Worm (Caenorhabditis elegans): Measurements from ENCODE around the gene Y73F8A.26.
"Not testable (repeated sequence)": the region's sequence is repeated elsewhere in the genome, so short reads cannot be mapped to it uniquely, and the experiment has no call there.

Gene Y73F8A.26

DNA sequence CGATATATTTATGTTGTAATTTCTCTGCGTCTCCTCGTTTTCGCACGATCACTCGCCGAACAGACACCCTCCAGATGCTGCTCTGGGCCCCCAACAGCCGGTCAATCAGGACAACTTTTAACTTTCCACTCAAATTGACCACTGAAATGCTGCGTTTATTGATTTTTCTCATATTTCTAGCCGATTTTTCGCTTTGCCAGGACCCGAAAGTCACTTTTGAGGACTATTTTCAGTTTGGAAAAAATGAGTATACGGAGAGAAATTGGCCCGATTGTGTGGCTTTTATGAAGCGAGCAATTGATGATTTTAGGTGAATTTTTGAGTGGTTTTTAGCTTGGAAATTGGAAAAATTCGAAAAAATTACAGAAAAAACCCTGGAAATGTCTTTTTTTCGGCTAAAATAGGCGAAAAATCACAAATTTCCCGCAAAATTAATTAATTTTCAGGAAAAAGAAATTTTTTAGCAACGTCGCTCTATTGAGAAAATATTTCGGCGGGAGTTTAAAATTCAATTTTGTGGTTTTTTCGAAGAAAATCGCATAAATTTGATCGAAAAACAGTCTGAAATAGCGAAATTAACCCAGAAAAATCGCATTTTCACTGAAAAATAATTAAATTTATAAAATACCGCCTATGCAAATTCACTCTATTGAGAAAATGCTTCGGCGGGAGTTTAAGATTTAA is at the start of gene Y73F8A.26:
Gene Y73F8A.26, plus strand, starts transcription at position 73 of the 684 bp plus-strand sequence.
- TF ChIP-seq him-1 (tag; optimal IDR thresholded peaks at IDR 0.05) (no peak), W03F9.2 (tag; optimal IDR thresholded peaks at IDR 0.05) (no peak), dao-5 (tag; optimal IDR thresholded peaks at IDR 0.05) (no peak)

DNA sequence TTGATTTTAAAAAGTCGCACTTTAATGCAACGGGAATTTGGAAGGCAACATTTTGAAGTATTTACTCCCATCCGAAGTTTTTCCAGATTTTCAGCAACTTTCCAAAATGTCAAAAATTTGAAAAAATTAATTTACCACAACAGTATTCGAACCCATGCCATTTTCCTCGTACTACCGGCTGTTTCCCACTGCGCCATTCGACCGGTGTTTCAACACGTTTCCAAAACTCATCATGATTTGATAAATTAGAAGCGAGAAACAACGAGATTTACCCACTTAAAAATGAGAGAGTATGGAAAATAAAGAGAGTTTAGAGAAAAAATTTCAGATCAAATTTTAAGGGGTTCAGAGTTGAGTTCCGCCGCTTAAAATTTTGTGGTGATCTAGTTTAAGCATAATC is 39.7 kb upstream of the Y73F8A.26 start:
- TF ChIP-seq W03F9.2 (tag; optimal IDR thresholded peaks at IDR 0.05) = no peak
- TF ChIP-seq him-1 (tag; optimal IDR thresholded peaks at IDR 0.05) = no peak
- no peak for TF ChIP-seq dao-5 (tag; optimal IDR thresholded peaks at IDR 0.05)

DNA sequence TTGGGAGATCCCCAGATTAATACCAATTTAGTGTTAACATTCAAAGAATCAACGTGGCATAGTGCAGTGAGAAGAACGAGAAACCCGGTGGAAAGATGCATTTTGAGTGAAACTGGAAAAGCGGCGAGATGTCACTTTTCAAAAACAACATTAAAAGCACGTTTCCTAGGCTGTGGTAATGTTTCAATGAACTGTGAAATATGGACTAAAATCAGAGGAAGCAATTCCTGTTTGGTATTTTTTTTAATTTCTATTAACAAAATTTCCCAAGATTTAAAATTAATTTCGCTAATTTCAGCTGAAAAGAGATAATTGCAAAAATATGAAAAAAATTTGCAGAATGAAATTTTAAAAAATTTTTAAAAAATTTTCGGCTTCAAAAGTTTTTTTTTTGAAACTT is 32.2 kb upstream of the Y73F8A.26 start, which contains the start of gene Y73F8A.22:
Gene Y73F8A.22, minus strand, starts transcription at position 101 of the 400 bp plus-strand sequence.
- TF ChIP-seq dao-5 (tag; optimal IDR thresholded peaks at IDR 0.05) (no peak), W03F9.2 (tag; optimal IDR thresholded peaks at IDR 0.05) (no peak), him-1 (tag; optimal IDR thresholded peaks at IDR 0.05) (no peak)

DNA sequence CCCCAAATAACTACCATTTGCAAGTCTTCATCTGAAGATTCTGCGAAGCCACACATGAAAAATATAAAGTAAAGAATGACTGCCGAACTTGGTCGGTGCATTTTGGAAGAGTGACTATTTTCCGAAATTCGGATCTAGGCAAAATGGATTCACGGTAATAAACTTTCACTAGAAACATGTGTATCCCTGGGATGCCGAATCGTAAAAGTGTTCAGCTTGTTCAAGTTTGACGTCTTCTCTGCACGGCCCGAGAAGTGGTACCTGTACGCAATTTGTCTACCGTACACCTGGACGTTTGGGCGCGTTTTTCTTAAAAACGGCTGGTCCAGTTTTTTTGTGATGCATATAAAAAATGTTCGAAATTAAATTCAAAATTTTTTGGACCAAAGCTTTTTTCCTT is 29.0 kb upstream of the Y73F8A.26 start, which contains the start of gene Y73F8A.23:
Gene Y73F8A.23, minus strand, starts transcription at position 101 of the 400 bp plus-strand sequence.
- TF ChIP-seq him-1 (tag; optimal IDR thresholded peaks at IDR 0.05) = no peak
- TF ChIP-seq dao-5 (tag; optimal IDR thresholded peaks at IDR 0.05) = no peak
- TF ChIP-seq W03F9.2 (tag; optimal IDR thresholded peaks at IDR 0.05) = no peak

DNA sequence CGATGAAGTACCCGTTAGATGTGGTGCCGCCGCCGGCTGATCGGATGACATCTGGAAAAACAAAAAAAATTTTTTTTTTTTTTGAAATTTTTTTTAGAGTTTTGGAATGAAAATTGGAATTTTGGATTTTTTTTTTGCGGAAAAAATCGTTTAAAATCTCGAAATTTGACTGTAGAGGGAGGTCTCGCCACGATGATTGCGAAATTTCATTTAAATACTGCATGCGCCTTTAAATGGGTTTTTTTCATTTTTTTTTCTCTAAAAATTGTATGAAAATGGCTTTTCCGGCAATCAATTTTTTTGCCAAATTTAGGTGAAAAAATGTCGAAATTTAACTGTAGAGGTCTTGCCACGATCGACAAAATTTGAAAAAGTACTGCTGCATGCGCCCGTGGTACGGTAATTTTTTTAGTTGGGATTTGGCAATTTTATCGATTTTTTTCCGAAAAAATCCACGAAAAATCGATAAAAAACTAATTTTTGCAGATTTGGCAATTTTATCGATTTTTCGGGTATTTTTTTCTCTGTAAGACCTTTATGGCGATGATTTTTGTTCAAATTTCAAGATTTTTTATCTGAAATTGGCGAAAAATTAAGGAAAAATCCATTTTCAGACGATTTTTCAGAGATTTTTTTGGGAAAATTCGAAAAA is 20.2 kb upstream of the Y73F8A.26 start, which contains the start of gene gtf-2H4:
Gene gtf-2H4, minus strand, starts transcription at position 51 of the 652 bp plus-strand sequence.
- no peak for TF ChIP-seq dao-5 (tag; optimal IDR thresholded peaks at IDR 0.05)
- no peak for TF ChIP-seq W03F9.2 (tag; optimal IDR thresholded peaks at IDR 0.05)
- TF ChIP-seq him-1 (tag; optimal IDR thresholded peaks at IDR 0.05) = no peak

DNA sequence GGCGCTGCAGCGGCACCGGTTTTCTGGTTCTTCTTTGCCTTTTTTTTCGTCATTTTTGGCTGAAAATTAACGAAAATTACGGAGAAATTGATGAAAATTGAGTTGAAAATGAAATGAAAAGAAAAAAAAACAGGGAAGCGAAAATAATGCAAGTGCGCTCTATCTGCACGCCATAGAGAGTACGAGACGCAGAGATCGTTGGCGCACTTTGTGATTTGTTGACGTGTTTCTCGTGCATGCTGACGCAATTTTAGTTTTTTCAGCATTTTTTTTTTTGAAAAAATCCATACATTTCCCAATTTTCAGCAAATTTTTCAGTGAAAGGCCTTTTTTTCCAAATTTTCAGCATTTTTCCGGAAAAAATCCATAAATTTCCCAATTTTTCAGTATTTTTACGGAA is 2.0 kb upstream of the Y73F8A.26 start, which contains the start of gene ntl-11:
Gene ntl-11, minus strand, starts transcription at position 66 of the 400 bp plus-strand sequence.
- TF ChIP-seq dao-5 (tag; optimal IDR thresholded peaks at IDR 0.05) = no peak
- peak; percentile 62 for TF ChIP-seq him-1 (tag; optimal IDR thresholded peaks at IDR 0.05)
- TF ChIP-seq W03F9.2 (tag; optimal IDR thresholded peaks at IDR 0.05) = peak; percentile 97

DNA sequence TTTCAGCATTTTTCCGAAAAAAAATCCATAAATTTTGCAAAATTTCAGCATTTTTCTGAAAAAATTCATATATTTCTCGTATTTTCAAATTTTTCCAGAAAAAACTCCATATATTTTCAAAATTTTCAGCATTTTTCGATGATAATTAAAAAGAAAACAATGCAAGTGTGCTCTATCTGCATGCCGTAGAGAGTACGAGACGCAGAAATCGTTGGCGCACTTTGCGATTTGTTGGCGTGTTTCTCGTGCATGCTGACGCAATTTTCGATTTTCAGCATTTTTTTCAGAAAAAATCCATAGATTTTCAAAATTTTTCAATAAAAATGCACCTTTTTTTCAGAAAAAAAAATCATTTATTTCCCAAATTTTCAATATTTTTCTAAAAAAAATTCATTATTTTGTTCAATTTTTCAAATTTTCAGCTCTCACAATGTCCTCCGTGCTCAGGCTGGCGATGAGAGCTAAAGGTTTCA is 1.0 kb upstream of the Y73F8A.26 start, which contains the start of gene Y73F8A.27:
Gene Y73F8A.27, plus strand, starts transcription at position 423 of the 473 bp plus-strand sequence.
- TF ChIP-seq him-1 (tag; optimal IDR thresholded peaks at IDR 0.05) = peak; percentile 49
- TF ChIP-seq dao-5 (tag; optimal IDR thresholded peaks at IDR 0.05) = no peak
- TF ChIP-seq W03F9.2 (tag; optimal IDR thresholded peaks at IDR 0.05) = peak; percentile 94

DNA sequence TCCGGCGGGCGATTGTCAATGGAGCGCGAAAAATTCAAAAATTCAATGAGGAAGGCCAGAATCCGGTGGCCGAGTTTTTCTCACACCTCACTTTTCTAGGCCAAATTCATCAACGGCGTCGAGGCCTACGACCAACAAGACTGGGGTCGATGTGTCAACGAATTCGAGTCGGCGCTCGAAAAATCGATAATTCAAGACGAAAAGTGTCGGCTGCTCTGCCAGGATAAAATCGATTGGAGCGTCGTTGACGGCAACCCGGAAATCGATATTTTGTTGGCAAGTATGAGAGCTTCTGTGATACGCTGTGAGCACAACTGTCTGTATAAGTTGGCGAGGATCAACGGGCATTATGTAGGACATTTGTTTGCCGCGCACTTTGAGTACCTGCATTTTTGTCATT is 2.4 kb downstream of the Y73F8A.26 start:
- TF ChIP-seq him-1 (tag; optimal IDR thresholded peaks at IDR 0.05) (no peak), W03F9.2 (tag; optimal IDR thresholded peaks at IDR 0.05) (no peak), dao-5 (tag; optimal IDR thresholded peaks at IDR 0.05) (no peak)

DNA sequence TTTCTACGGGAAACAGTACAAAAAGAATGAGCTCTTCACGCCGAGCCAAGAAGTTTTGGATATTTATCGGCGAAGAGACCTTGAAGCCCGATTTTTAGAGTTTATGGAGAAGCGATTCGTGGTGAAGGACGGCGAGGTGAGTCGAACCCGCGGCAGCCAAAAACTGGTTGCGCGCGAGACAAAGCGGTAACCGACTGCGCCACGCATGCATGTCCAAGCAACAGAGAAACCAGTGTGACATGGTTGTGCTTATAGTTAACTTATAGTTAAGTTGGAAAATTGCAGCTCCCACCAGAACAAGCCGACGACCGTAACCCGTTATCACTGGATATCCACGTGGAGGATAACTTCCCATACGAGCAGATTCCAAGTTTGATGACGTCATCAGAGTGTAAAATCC is 2.9 kb downstream of the Y73F8A.26 start:
- TF ChIP-seq him-1 (tag; optimal IDR thresholded peaks at IDR 0.05) (no peak), dao-5 (tag; optimal IDR thresholded peaks at IDR 0.05) (no peak), W03F9.2 (tag; optimal IDR thresholded peaks at IDR 0.05) (no peak)

DNA sequence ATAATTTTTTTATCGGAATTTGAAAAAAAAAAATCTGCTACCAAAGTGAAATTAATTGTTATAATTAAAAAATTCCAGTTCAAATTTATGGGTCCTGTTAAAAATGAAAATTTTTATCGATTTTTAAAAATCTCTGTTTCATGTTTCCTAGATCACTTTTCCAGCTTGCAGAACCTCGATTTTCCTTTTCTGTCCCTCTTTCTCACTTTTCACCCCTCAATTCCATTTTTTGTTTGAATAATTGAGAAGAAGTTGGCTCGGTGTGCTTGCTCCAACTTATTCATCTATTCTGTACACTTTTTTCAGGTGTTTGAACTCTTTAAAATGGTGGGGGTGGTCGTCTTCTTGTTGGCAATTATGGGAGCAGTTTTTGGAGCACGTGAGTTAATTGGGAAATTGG is 23.8 kb downstream of the Y73F8A.26 start, which contains the start of gene acr-24:
Gene acr-24, plus strand, starts transcription at position 301 of the 400 bp plus-strand sequence.
- TF ChIP-seq him-1 (tag; optimal IDR thresholded peaks at IDR 0.05) (no peak), dao-5 (tag; optimal IDR thresholded peaks at IDR 0.05) (no peak), W03F9.2 (tag; optimal IDR thresholded peaks at IDR 0.05) (no peak)

DNA sequence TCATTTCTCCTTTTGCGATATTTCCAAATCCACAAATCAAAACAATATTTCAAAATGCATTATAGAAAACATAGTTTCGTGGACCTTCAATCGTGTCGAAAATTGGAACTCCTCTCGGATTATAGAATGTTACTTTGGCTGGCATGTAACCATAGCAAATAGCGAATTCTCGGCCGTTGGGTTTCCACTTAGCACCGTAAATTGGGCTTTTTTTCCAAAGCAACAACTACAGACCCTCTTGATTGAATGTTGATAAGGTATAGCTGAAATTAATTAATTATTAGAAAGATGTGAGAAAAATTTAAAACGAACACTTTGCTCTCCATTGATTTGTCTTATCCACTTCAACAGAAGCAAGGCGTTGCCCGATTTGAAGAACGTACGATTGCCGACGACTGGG is 47.9 kb downstream of the Y73F8A.26 start, which contains the start of gene Y73F8A.32:
Gene Y73F8A.32, minus strand, starts transcription at position 101 of the 400 bp plus-strand sequence.
- not testable (repeated sequence) for TF ChIP-seq him-1, W03F9.2, dao-5 (tag; optimal IDR thresholded peaks at IDR 0.05)

DNA sequence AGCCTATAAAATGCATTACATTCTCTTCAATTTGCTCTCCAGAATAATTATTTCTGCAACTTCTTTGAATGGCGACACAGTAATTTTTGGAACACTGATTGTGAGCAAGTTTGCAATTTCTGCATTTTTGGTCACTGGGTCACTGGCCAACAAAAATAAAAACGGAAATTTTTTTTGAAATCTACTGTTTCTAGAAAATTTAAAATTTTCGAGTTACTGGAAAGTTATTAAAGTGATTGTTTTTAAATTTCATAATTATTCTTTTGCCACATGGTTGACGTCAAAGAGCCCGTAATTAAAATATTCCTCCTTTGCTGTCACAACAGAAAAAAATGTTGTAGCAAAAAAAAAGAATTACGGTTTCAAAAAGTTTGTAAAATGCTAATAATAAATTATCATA is 50.2 kb downstream of the Y73F8A.26 start:
- no peak for TF ChIP-seq him-1 (tag; optimal IDR thresholded peaks at IDR 0.05)
- no peak for TF ChIP-seq dao-5 (tag; optimal IDR thresholded peaks at IDR 0.05)
- TF ChIP-seq W03F9.2 (tag; optimal IDR thresholded peaks at IDR 0.05) = no peak

DNA sequence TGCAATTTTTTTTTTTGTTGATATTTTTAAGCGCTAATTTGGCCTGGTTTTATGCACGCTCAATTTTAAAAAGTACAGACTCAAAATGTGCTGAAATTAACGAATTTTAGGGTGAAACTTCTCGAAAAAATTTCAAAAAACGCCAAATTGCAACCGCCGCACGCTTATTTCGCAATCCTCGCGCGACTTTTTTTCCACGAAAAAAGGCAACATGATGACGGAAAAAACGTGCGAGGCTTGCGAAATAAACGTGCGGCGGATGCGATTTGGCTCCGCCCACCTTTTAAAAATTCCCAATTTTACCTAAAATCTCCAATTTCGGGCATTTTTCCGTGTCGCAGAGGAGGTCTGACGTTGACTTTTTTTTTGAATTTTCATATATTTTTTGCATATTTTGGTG is 51.5 kb downstream of the Y73F8A.26 start:
- TF ChIP-seq W03F9.2 (tag; optimal IDR thresholded peaks at IDR 0.05) (no peak), him-1 (tag; optimal IDR thresholded peaks at IDR 0.05) (no peak), dao-5 (tag; optimal IDR thresholded peaks at IDR 0.05) (no peak)

DNA sequence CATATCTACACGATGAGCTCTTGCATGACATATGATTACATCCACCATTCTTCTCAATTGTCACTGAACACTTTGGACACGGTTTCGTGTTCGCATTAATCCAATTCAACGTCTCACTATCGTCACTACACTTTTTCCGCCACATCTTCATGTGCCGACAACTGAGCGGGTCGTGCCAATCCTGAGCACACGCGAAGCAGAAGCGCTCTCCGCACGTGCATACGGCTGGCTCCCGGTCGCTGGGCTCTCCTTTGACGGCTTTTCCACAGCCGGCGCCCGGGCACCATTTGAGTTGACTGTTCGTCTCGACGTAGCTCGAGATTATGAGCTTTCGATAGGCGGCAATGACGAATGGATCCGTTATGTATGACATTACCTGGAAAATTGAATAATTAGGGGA is 52.3 kb downstream of the Y73F8A.26 start:
- TF ChIP-seq him-1 (tag; optimal IDR thresholded peaks at IDR 0.05) = no peak
- no peak for TF ChIP-seq dao-5 (tag; optimal IDR thresholded peaks at IDR 0.05)
- no peak for TF ChIP-seq W03F9.2 (tag; optimal IDR thresholded peaks at IDR 0.05)
